Worm (Caenorhabditis elegans): ENCODE data around the gene F13C5.3.

Gene F13C5.3

DNA sequence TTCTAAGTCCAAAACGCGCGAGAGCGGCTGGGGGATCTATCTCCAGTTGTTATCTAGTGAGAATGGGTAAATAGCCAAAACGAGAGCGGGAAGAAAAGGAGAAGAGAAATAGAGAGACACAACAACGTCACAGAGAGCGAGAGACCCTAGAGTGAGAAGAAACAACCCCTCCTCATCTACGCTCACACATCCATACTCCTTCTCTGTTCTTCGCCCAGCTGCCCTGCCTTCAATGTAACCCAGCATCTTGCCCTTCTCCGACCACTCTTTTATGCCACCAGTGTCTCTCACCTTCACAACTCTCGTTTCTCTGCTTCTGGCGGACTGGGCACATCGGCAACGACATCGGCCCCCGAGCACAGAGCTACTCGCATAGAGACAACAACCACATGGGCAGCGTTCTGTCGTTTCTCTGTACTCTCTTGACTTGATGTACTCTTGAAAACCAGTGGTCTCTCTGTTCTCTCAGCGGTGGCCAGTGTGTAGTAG lies 6.1 kb downstream of the F13C5.3 start:
- no peak for TF ChIP-seq unc-62 (GFP tag; optimal IDR thresholded peaks at IDR 0.05)

DNA sequence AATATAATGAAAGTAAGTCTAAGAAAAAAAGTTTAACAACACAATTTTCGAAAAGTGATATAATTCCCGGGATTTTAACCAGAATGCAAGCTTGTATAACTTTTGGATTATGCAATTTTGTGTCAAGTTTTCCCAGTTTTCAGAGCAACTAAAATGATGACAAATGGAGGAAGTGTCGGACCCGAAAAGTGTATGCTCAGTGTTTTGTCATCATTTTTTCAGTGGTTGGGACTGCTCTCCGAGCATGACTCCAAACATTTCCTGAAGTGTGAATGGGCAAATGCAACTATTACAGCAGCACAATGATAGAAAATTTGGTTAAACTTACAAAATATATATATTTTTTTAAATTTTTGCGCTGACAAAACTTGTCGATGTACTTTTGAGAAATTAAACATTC lies 8.3 kb downstream of the F13C5.3 start:
- TF ChIP-seq unc-62 (GFP tag; optimal IDR thresholded peaks at IDR 0.05): no peak

DNA sequence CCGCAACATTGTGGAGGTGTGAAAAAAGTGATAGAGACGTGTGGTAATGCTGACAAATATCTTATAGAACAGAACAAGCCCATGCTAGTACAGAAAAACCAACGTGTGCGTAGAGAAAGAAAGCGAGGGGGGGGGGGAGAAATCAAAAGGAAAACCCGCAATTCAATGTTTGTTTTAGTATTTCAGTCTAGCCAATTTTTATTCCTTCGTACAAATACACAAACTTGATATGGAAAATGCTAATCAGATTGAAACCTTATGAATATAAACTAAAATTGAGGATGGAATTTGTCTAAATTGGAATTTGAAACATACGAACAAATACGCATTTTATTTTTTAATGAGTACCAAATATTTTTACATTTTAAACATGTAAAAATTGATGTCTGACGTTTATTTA lies 11.6 kb downstream of the F13C5.3 start, which contains the start of gene mrp-1:
mrp-1 (minus strand) TSS at position 101 of the 400 bp plus-strand sequence.
- TF ChIP-seq unc-62 (GFP tag; optimal IDR thresholded peaks at IDR 0.05): no peak

DNA sequence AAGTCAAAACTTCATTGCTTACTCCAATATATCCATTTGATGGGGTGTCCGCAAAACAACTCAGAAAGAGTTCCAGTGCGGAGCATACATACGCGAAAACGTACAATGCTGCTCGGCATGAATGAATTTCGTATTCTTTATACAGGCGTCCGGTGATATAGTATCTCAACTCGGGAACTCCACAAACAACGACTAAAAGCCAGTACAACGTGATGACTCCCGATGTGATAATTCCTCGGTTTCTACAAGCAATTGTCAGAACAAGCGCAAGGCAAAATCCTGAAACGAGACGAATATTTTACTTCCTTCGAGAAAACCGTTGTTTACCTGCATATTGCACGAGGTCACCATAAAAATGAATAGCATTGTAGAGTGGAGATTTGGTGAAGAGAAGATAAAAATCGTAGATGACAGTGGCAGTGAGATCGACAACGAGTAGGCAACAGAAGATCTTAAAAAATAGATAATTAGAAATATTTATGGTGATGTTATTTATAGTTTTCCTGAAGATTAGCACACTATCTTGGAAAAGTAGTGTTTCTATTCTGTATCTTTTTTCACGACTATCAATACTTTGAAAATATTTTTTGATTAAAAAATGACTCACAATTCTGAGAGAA lies 13.7 kb downstream of the F13C5.3 start:
- TF ChIP-seq unc-62 (GFP tag; optimal IDR thresholded peaks at IDR 0.05): no peak

DNA sequence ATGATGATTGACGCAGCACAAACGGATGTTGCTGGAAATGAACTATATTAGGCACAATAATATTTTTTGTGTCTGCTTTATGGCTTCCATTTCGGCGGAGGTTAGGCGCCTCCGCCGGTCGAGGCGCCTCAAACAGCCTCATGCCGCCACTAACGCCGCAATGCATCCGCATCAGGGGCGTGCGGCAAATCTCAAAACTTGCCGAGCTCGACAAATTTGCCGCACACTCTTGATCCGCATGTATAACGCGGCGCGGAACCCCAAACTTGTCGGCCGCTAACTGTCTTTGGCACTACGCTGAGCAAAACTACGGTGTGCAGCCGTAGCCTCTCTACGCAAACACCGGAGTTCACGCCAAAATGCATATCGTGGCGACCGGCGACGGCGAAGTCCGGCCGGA lies 17.6 kb downstream of the F13C5.3 start:
- no peak for TF ChIP-seq unc-62 (GFP tag; optimal IDR thresholded peaks at IDR 0.05)

DNA sequence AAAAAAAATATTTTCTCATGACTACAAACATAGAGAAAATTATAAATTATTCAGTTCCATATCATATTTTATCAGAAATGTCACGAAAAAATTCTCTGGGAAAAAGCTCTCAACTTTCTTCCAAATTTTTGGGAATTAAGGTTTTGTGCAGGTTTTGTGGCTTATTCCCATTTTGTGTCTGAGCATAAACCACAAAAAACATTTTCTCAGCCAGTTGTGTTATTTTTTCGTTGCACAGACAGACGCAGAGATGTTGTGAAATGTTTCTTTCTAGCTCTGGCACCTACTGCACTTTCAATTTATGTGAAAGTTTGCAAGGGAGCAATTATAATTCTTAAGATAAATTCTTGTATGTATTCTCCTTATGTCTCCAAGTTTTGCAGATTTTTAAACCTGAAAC lies 24.3 kb downstream of the F13C5.3 start:
- TF ChIP-seq unc-62 (GFP tag; optimal IDR thresholded peaks at IDR 0.05): no peak

DNA sequence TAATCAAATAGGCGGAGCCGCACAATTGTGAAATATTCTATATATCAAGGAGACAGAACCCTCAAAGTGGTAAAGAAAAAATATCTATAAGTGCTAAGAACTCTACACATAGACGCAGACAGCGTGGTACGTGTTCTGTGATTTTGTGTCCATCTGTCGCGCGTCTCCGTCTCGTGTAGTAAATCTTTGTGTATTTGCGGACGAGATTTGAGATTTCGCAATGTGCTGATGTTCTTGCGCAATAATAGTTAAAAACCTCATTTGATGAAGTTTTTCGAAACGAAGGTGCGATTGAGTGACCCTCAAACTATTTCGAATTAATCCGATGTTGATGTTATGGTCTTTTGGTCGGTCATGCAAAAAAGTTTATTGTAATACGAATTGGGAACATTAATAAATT lies 26.1 kb downstream of the F13C5.3 start:
- no peak for TF ChIP-seq unc-62 (GFP tag; optimal IDR thresholded peaks at IDR 0.05)

DNA sequence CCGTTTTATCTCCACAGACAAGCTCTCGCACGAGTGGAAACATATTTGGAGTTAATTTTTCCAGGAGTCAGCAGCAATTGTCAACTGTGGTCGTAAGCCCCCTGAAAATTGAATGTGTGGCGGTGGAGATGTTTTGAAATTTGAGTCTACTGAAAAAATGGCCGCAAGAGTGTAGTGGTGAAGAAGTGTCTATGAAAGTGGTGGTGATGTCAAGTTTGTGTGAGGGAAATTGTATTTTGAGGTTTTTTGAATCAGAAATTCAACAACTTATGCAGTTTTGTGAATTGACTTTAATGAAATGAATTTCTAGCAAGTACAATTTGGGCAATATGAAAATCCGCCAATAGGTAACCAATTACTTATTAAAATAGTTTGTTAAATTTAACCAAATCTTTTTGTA lies 26.8 kb downstream of the F13C5.3 start, which contains the start of gene mrp-2:
mrp-2 (minus strand) TSS at position 101 of the 400 bp plus-strand sequence.
- no peak for TF ChIP-seq unc-62 (GFP tag; optimal IDR thresholded peaks at IDR 0.05)

DNA sequence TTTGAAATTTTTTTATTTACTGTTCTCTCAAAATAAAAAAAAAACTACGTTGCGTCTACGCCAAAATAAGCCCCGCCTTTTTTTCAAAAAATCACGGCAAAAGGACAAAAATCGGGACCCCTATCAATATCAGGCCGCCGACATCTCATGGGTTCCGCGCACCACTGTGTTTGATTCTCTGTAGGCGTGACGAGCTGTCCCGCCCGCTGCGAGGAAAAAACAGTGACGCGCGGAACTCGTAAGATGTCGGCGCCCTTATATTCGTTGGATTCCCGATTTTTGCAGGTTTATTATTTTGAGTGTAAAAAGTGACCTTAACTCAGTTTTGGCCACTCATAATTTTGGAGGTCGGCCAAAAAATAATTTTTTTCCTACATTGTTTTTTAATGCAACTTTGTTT lies 28.0 kb downstream of the F13C5.3 start:
- no peak for TF ChIP-seq unc-62 (GFP tag; optimal IDR thresholded peaks at IDR 0.05)

DNA sequence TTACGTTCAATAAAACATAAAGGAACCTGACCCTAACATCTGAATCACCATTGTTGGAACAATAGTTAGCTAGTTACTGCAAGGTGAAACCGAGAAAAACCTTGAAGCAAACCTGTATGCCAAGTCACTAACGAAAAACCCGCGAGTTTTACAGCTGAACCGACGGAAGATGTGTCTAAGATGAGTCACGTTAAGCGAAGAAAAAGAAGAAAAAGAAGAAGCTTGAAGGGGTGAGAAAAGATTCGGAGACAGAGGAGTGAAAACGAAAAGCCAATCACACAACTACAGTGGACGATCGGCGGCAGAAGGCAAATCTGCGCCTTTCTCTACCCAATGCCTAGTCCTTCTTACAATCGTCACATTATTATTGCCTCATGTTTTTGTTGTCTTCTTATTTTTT lies 41.5 kb downstream of the F13C5.3 start, which contains the start of gene nas-38:
nas-38 (plus strand) TSS at position 301 of the 400 bp plus-strand sequence.
- no peak for TF ChIP-seq unc-62 (GFP tag; optimal IDR thresholded peaks at IDR 0.05)

DNA sequence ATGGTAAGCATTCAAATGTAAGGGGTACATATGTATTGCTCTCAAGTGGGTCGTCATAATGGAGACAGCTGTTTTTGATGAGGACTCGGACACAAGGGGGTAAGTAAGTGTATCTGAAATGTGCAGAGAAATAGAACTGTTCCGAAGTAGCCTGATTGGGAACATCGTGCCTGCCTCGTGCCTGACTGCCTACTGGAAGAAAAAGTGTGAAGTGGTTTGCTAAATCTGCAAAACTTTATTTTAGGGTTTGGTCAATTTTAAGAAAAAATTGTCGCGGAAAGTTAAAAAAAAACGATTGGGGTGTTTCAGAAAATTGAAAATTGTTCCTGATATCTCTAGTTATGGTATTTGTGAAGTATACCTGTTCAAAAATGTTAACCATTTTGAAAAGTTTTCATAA lies 42.2 kb downstream of the F13C5.3 start, which contains the start of gene hlh-19:
hlh-19 (minus strand) TSS at position 101 of the 400 bp plus-strand sequence.
- TF ChIP-seq unc-62 (GFP tag; optimal IDR thresholded peaks at IDR 0.05): no peak

DNA sequence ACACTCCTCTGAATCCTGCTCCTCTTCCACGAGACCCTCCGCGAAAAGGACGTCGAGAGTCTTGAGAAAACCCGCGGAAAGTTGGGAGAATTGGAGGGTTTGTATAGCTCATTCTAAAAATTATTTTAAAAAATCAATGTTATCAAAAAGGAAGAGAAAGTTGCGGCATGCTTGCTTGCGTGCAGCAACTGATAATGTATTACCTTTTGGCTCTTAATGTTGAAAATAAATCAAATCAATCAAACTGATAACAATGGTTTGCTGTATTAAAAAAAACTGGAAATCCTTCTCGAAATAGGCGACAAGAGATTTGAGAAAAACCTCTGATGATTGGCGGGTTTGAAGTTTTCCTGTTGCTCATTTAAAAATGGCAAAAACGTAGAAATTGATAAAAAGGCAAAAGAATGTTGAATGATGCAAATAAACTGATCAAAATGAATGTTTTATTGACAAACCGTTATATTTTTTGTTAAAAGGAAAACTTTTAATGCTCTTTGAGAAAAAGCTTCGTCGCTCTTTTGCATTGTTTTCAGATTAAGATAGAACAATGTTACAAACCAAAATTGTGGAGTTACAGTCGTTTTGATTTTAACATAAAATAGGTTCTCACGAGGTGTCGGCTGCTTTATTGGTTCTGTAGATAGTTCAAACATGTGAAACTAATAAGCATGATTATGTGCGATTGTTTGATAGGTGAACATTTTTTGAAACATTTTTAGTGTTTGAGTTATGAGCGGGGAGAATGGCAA lies 44.2 kb downstream of the F13C5.3 start:
- TF ChIP-seq unc-62 (GFP tag; optimal IDR thresholded peaks at IDR 0.05): no peak

DNA sequence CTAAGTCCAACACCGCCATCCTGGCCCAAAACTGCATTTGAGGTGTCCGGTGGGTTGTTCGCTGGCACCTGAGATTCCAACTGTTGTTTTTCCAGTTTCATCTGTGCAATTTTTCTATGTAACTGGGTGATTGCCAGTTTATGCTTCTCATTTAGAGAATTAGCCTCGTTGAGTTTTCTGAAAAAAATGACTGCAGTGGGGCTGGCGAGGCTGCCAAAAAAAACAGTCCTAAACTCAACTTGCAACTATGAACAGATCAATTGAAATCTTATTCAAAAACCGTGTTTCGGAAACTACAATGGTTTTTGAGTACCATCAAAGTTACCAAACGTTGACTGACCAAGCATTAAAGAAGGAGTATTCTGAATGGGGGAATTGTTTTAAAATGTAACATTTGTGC lies 45.5 kb downstream of the F13C5.3 start, which contains the start of gene F57C12.6:
F57C12.6 (minus strand) TSS at position 101 of the 400 bp plus-strand sequence.
- TF ChIP-seq unc-62 (GFP tag; optimal IDR thresholded peaks at IDR 0.05): no peak

DNA sequence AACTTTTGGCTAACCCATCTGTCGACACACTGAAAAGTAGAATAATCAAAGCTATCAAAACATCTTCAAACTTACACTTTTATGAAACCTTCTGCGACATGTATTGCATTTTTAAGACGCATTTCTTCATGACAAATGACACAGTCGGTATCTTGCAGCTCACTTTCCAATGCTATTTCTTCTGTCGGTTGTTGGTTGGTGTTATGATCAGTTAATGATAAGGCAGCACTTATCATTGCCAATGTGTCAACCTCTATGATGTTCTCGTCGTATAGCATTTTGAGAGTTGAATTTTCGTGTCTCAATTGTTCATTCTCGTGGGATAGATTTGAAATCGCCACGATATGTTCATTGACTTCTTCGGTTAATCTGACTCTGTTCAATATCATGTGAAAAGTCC lies 46.0 kb downstream of the F13C5.3 start:
- TF ChIP-seq unc-62 (GFP tag; optimal IDR thresholded peaks at IDR 0.05): no peak

DNA sequence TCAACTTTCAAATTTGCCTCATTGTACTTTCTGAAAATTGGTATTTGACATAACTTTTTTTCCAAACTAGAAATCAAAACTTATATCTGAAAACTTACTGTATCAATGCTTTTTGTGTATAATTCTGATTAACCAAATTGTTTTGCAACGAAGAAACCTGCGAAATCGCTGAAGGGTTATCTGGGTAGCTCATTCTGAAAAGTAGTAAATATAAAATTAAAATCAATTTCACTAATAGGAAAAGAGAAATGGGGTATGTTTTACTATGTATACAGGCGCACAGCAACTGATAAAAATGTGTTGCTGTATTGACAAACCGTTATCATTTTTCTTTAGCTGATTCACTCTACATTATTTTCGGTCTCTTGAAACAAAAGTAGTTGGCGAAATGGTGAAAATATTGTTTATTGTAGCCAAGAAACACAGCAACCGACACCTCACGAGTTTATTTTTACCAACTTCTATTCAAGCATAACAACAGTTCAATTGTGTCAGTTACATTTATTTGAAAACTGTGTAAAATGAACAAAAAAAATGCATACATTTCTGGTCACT lies 48.1 kb downstream of the F13C5.3 start, which contains the start of gene F57C12.2:
F57C12.2 (minus strand) TSS at position 218 of the 555 bp plus-strand sequence.
- no peak for TF ChIP-seq unc-62 (GFP tag; optimal IDR thresholded peaks at IDR 0.05)
